Fruit fly (Drosophila melanogaster) whole organism, prepupa: Measurements from ENCODE around the gene Rexo5.
A peak's percentile ranks its signal among the peaks of the same experiment; 100 is the strongest.

ENCODE experiments used
- Blimp-1 ChIP-seq: fragments of 200-800 bp; sonication (Bioruptor generic); optimal IDR thresholded peaks from 3 replicates; lab custom pipeline; 2017; ENCODE audit warnings: missing biosample characterization, missing genetic modification characterization, mild to moderate bottlenecking, moderate library complexity, missing genetic modification reagents
- CG10669 ChIP-seq: fragments of 200-800 bp; sonication (Bioruptor generic); optimal IDR thresholded peaks from 3 replicates; lab custom pipeline; 2018; ENCODE audit warnings: missing biosample characterization, mild to moderate bottlenecking, missing genetic modification characterization, moderate library complexity
- CG11294 ChIP-seq: fragments of 200-800 bp; sonication (Bioruptor generic); IDR thresholded peaks from 2 replicates; pipeline ENCODE4 v1.3.6; 2022; ENCODE audit warnings: missing biosample characterization, missing genetic modification characterization
- CG11902 ChIP-seq: fragments of 200-800 bp; sonication (Bioruptor generic); optimal IDR thresholded peaks from 3 replicates; lab custom pipeline; 2016; ENCODE audit warnings: missing biosample characterization, missing genetic modification characterization
- CG16779 ChIP-seq: fragments of 200-800 bp; sonication (Bioruptor generic); optimal IDR thresholded peaks from 3 replicates; lab custom pipeline; 2017; ENCODE audit warnings: missing biosample characterization, mild to moderate bottlenecking, missing genetic modification characterization
- CG32006 ChIP-seq: fragments of 200-800 bp; sonication (Bioruptor generic); optimal IDR thresholded peaks from 3 replicates; lab custom pipeline; 2017; ENCODE audit warnings: missing biosample characterization, mild to moderate bottlenecking, missing genetic modification characterization
- CG34406 ChIP-seq: fragments of 200-800 bp; sonication (Bioruptor generic); optimal IDR thresholded peaks from 3 replicates; lab custom pipeline; 2016; ENCODE audit warnings: missing biosample characterization, missing genetic modification characterization
- CG4318 ChIP-seq: fragments of 200-800 bp; sonication (Bioruptor generic); optimal IDR thresholded peaks from 3 replicates; lab custom pipeline; 2017; ENCODE audit warnings: missing biosample characterization, mild to moderate bottlenecking, missing genetic modification characterization
- CG6808 ChIP-seq: fragments of 200-800 bp; sonication (Bioruptor generic); optimal IDR thresholded peaks from 3 replicates; lab custom pipeline; 2017; ENCODE audit warnings: missing biosample characterization, missing genetic modification characterization, mild to moderate bottlenecking, moderate library complexity, missing genetic modification reagents
- CG6854 ChIP-seq: fragments of 200-800 bp; sonication (Bioruptor generic); optimal IDR thresholded peaks from 2 replicates; lab custom pipeline; 2017; ENCODE audit warnings: missing biosample characterization, mild to moderate bottlenecking, missing genetic modification characterization
- CG7368 ChIP-seq: fragments of 200-800 bp; sonication (Bioruptor generic); optimal IDR thresholded peaks from 3 replicates; lab custom pipeline; 2016; ENCODE audit warnings: missing biosample characterization, missing genetic modification characterization
- CG8119 ChIP-seq: fragments of 200-800 bp; sonication (Bioruptor generic); IDR thresholded peaks from 3 replicates; pipeline ENCODE4 v1.3.6; 2022; ENCODE audit warnings: missing biosample characterization, missing genetic modification characterization
- CG8632 ChIP-seq: fragments of 200-800 bp; sonication (Bioruptor generic); optimal IDR thresholded peaks from 3 replicates; lab custom pipeline; 2016; ENCODE audit warnings: missing biosample characterization, missing genetic modification characterization
- CG9139 ChIP-seq: fragments of 200-800 bp; sonication (Bioruptor generic); optimal IDR thresholded peaks from 3 replicates; lab custom pipeline; 2017; ENCODE audit warnings: missing biosample characterization, mild to moderate bottlenecking, missing genetic modification characterization
- Eip78C ChIP-seq: fragments of 200-800 bp; sonication (Bioruptor generic); peaks from one replicate; lab custom pipeline; 2016; ENCODE audit warnings: missing biosample characterization, missing genetic modification characterization
- Ets21C ChIP-seq: fragments of 200-800 bp; sonication (Bioruptor generic); optimal IDR thresholded peaks from 3 replicates; lab custom pipeline; 2016; ENCODE audit warnings: missing biosample characterization, missing genetic modification characterization
- Gug ChIP-seq: fragments of 200-800 bp; sonication (Bioruptor generic); IDR thresholded peaks from 2 replicates; pipeline ENCODE4 v1.3.6; 2022; ENCODE audit warnings: missing biosample characterization, missing genetic modification characterization
- Hr38 ChIP-seq: sonication (Bioruptor generic); optimal IDR thresholded peaks from 2 replicates; lab custom pipeline; 2016; ENCODE audit warnings: missing biosample characterization, missing genetic modification characterization
- Hr4 ChIP-seq: fragments of 200-800 bp; sonication (Bioruptor generic); optimal IDR thresholded peaks from 3 replicates; lab custom pipeline; 2016; ENCODE audit warnings: missing biosample characterization, missing genetic modification characterization
- Met ChIP-seq: fragments of 200-800 bp; sonication (Bioruptor generic); optimal IDR thresholded peaks from 3 replicates; lab custom pipeline; 2016; ENCODE audit warnings: missing biosample characterization, missing genetic modification characterization
- OdsH ChIP-seq: fragments of 200-800 bp; sonication (Bioruptor generic); optimal IDR thresholded peaks from 3 replicates; lab custom pipeline; 2016; ENCODE audit warnings: missing biosample characterization, missing genetic modification characterization
- Sox14 ChIP-seq: fragments of 200-800 bp; sonication (Bioruptor generic); optimal IDR thresholded peaks from 3 replicates; lab custom pipeline; 2016; ENCODE audit warnings: missing biosample characterization, missing genetic modification characterization
- achi ChIP-seq: fragments of 200-800 bp; sonication (Bioruptor generic); optimal IDR thresholded peaks from 3 replicates; lab custom pipeline; 2016; ENCODE audit warnings: missing biosample characterization, missing genetic modification characterization
- cyc ChIP-seq: fragments of 200-800 bp; sonication (Bioruptor generic); optimal IDR thresholded peaks from 3 replicates; lab custom pipeline; 2016; ENCODE audit warnings: missing biosample characterization, missing genetic modification characterization
- dsx ChIP-seq: fragments of 200-800 bp; optimal IDR thresholded peaks from 3 replicates; lab custom pipeline; 2019; ENCODE audit warnings: missing biosample characterization, mild to moderate bottlenecking, missing genetic modification characterization, moderate library complexity; ENCODE audit not compliant: poor library complexity, severe bottlenecking
- eg ChIP-seq: fragments of 200-800 bp; sonication (Bioruptor generic); IDR thresholded peaks from 3 replicates; pipeline ENCODE4 v1.3.6; 2022; ENCODE audit warnings: missing biosample characterization, missing genetic modification characterization
- fd85E ChIP-seq: fragments of 200-800 bp; sonication (Bioruptor generic); optimal IDR thresholded peaks from 3 replicates; lab custom pipeline; 2016; ENCODE audit warnings: missing biosample characterization, missing genetic modification characterization
- fkh ChIP-seq: fragments of 200-800 bp; sonication (Bioruptor generic); optimal IDR thresholded peaks from 3 replicates; lab custom pipeline; 2017; ENCODE audit warnings: missing biosample characterization, mild to moderate bottlenecking, missing genetic modification characterization, moderate library complexity
- lz ChIP-seq: fragments of 200-800 bp; sonication (Bioruptor generic); optimal IDR thresholded peaks from 3 replicates; lab custom pipeline; 2016; ENCODE audit warnings: missing biosample characterization, missing genetic modification characterization
- net ChIP-seq: fragments of 200-800 bp; sonication (Bioruptor generic); optimal IDR thresholded peaks from 3 replicates; lab custom pipeline; 2016; ENCODE audit warnings: missing biosample characterization, missing genetic modification characterization
- pdm3 ChIP-seq: fragments of 200-800 bp; sonication (Bioruptor generic); optimal IDR thresholded peaks from 3 replicates; lab custom pipeline; 2016; ENCODE audit warnings: missing biosample characterization, missing genetic modification characterization
- ss ChIP-seq, 2 experiments: fragments of 200-800 bp; sonication (Bioruptor generic); optimal IDR thresholded peaks; 2 replicates in 1 of 2; 3 replicates in 1 of 2; lab custom pipeline; 2017 to 2018; ENCODE audit warnings: mild to moderate bottlenecking in 2 of 2, missing biosample characterization in 2 of 2, missing genetic modification characterization in 2 of 2, moderate library complexity in 1 of 2
- svp ChIP-seq: fragments of 200-800 bp; sonication (Bioruptor generic); peaks from one replicate; lab custom pipeline; 2016; ENCODE audit warnings: missing biosample characterization, missing genetic modification characterization

Gene Rexo5

DNA sequence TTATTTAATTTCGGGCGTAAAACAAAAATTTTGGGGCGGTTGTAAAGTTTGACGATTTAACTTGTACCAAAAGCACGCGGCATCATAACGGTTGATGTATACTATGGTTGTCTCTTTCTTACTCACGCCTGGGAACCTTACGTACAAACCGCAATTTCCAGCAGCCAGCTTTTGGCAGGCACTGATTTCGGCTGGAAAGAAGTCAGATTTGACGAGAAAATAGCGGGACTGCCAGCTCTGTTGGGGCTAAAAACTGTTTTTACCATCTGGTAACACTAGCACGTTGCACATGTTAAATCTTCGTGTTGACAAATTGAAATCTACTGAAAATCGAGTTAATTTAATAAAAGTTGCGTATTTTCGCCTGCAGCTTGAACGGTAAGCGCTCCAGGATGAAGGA is 2.4 kb downstream of the Rexo5 start, which contains the start of gene zpg:
Gene zpg (minus strand): TSS at position 108 of the 400 bp plus-strand sequence.
- TF ChIP-seq fd85E (GFP tag; lab: Kevin White, UChicago) (no peak), Gug (GFP tag; lab: Robert Waterston, UW) (no peak), CG6854 (GFP tag; lab: Kevin White, UChicago) (no peak), CG10669 (no peak), CG11902 (GFP tag; lab: Kevin White, UChicago) (no peak), CG4318 (GFP tag; lab: Kevin White, UChicago) (no peak), CG11294 (GFP tag; lab: Robert Waterston, UW) (no peak), pdm3 (GFP tag; lab: Kevin White, UChicago) (no peak), CG16779 (tag; lab: Kevin White, UChicago) (no peak), Met (GFP tag; lab: Kevin White, UChicago) (no peak), Hr4 (GFP tag; lab: Kevin White, UChicago) (no peak), net (no peak), CG6808 (GFP tag; lab: Kevin White, UChicago) (no peak), cyc (GFP tag; lab: Kevin White, UChicago) (no peak), Blimp-1 (GFP tag; lab: Kevin White, UChicago) (no peak)

- TF ChIP-seq dsx (GFP tag; lab: Kevin White, UChicago) (no peak), eg (GFP tag; lab: Robert Waterston, UW) (0 out of 3 replicates have a peak, but pooled peaks have one; percentile 17), svp (GFP tag; lab: Kevin White, UChicago) (peak; percentile 50)
- TF ChIP-seq, all 60 proteins: peak for 2
Measured at dm6 chr3L:6608884-6609552, 5.5 kb downstream of the Rexo5 start, which contains the start of gene axed. axed (plus strand) TSS chr3L:6609325.

DNA sequence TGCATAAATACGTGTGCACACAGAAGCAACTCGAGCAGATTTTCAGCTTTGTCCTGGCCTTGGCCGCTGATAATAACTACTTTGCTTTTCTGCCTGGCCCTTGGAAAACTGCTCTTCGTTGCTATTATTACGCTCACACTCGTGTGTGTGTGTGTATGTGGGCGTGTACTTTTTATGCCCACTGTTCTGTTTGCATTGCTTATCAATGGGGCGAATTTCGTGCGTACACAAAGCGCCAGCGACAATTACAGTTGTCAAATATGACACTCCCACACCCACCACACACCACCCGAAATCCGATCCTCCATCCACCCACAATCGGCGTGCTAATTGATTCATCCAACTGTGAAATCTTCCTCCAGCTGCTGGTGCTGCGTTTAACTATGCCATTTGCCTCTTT is 9.2 kb downstream of the Rexo5 start:
- TF ChIP-seq fd85E (GFP tag; lab: Kevin White, UChicago) (no peak), dsx (GFP tag; lab: Kevin White, UChicago) (no peak), lz (GFP tag; lab: Kevin White, UChicago) (no peak), fkh (GFP tag; lab: Kevin White, UChicago) (peak; percentile 83), CG6854 (GFP tag; lab: Kevin White, UChicago) (no peak), Eip78C (GFP tag; lab: Kevin White, UChicago) (peak; percentile 31)
- TF ChIP-seq, all 60 proteins: peak for 2

DNA sequence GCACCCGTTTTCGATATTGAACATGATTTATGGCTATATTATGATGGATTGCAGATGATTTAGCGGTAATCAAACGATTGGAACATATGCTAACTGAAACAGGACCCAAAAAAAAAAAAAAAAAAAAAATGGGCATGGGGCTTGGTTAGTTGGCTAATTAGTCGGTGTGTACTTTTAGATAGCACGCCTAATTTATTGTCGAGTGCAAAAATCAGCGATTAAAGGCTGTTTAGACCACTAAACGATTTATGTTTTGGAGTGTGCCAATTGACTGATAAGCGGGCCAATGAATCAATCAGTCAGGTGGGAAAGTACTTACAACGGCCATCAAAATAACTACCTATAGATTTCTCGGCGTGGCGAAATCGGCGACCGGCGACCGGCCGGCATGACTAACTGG is 11.7 kb downstream of the Rexo5 start:
- no peak for TF ChIP-seq CG8119 (GFP tag; lab: Robert Waterston, UW)
- no peak for TF ChIP-seq CG7368 (GFP tag; lab: Kevin White, UChicago)
- TF ChIP-seq OdsH (GFP tag; lab: Kevin White, UChicago), result no peak
- no peak for TF ChIP-seq Hr4 (GFP tag; lab: Kevin White, UChicago)
- TF ChIP-seq CG32006 (GFP tag; lab: Kevin White, UChicago), result no peak
- no peak for TF ChIP-seq CG8632
- no peak for TF ChIP-seq lz (GFP tag; lab: Kevin White, UChicago)
- TF ChIP-seq achi (GFP tag; lab: Kevin White, UChicago), result no peak
- TF ChIP-seq CG34406, result no peak
- TF ChIP-seq CG9139, result no peak
- TF ChIP-seq CG11902 (GFP tag; lab: Kevin White, UChicago), result no peak
- TF ChIP-seq net, result no peak
- no peak for TF ChIP-seq CG4318 (GFP tag; lab: Kevin White, UChicago)
- TF ChIP-seq Sox14 (GFP tag; lab: Kevin White, UChicago), result no peak
- TF ChIP-seq svp (GFP tag; lab: Kevin White, UChicago), result no peak
- no peak for TF ChIP-seq ss (GFP tag; optimal IDR thresholded peaks at IDR 0.05; lab: Kevin White, UChicago)

dm6 chr3L:6619060-6619459 is 15.6 kb downstream of the Rexo5 start:
- no peak for TF ChIP-seq Ets21C (GFP tag; lab: Kevin White, UChicago)
- no peak for TF ChIP-seq Eip78C (GFP tag; lab: Kevin White, UChicago)
- TF ChIP-seq achi (GFP tag; lab: Kevin White, UChicago), result no peak
- TF ChIP-seq Hr38 (GFP tag; lab: Kevin White, UChicago), result no peak
